Worm (Caenorhabditis elegans): ENCODE results near the gene nspg-11.

nspg-11 gene

ce11 chrIV:9336538-9337090 is 12.7 kb upstream of the nspg-11 start, which contains the start of gene T20D3.5:
T20D3.5 (plus strand) TSS chrIV:9337040.
- no peak for TF ChIP-seq pax-3 (tag; optimal IDR thresholded peaks at IDR 0.05)
- peak; percentile 13 for TF ChIP-seq rnt-1 (tag; optimal IDR thresholded peaks at IDR 0.05)
- TF ChIP-seq hpl-2 (GFP tag; optimal IDR thresholded peaks at IDR 0.05) = no peak
- TF ChIP-seq nhr-28 (tag; optimal IDR thresholded peaks at IDR 0.05) = no peak

ce11 chrIV:9335552-9336251 is 11.8 kb upstream of the nspg-11 start, which contains the start of the genes coa-4 and T20D3.14:
coa-4 (minus strand) TSS chrIV:9335602.
T20D3.14 (minus strand) TSS chrIV:9335909.
- TF ChIP-seq nhr-77 (tag; optimal IDR thresholded peaks at IDR 0.05) (peak; percentile 11), nhr-47 (tag; optimal IDR thresholded peaks at IDR 0.05) (peak; percentile 43), lin-39 (tag; optimal IDR thresholded peaks at IDR 0.05) (no peak), nhr-90 (tag; optimal IDR thresholded peaks at IDR 0.05; ENCODE audit: poor library complexity) (no peak), nhr-71 (tag; optimal IDR thresholded peaks at IDR 0.05) (peak; percentile 71), elt-2 (tag; optimal IDR thresholded peaks at IDR 0.05) (peak; percentile 17), ceh-63 (GFP tag; optimal IDR thresholded peaks at IDR 0.05) (no peak), lin-14 (GFP tag; optimal IDR thresholded peaks at IDR 0.05) (peak; percentile 75), C34B4.2 (tag; optimal IDR thresholded peaks at IDR 0.05) (no peak), unc-98 (GFP tag; IDR thresholded peaks at IDR 0.05) (no peak), lin-35 (GFP tag; optimal IDR thresholded peaks at IDR 0.05) (peak; percentile 41 to 64), dpl-1 (GFP tag; optimal IDR thresholded peaks at IDR 0.05) (peak in 2 of 3 experiments; percentile 17 to 48), C16A3.4 (tag; optimal IDR thresholded peaks at IDR 0.05) (peak; percentile 38), swsn-7 (tag; optimal IDR thresholded peaks at IDR 0.05) (peak; percentile 39), nhr-20 (tag; optimal IDR thresholded peaks at IDR 0.05) (peak; percentile 64), efl-1 (optimal IDR thresholded peaks at IDR 0.05) (peak; percentile 50 to 57), efl-1 (GFP tag; optimal IDR thresholded peaks at IDR 0.05 in 1 of 2) (peak; percentile 43 to 83), ceh-82 (tag; optimal IDR thresholded peaks at IDR 0.05) (peak in 2 of 3 experiments; percentile 6 to 26), snpc-4 (tag; optimal IDR thresholded peaks at IDR 0.05) (peak; percentile 1), lsy-2 (tag; optimal IDR thresholded peaks at IDR 0.05) (peak; percentile 53 to 58), sup-37 (GFP tag; optimal IDR thresholded peaks at IDR 0.05) (no peak), hlh-17 (GFP tag; optimal IDR thresholded peaks at IDR 0.05; ENCODE audit: borderline replicate concordance) (no peak), mep-1 (tag; optimal IDR thresholded peaks at IDR 0.05) (peak; percentile 41), aha-1 (tag; optimal IDR thresholded peaks at IDR 0.05) (no peak), ceh-90 (tag; optimal IDR thresholded peaks at IDR 0.05) (no peak), elt-3 (tag; optimal IDR thresholded peaks at IDR 0.05) (peak in 1 of 6 experiments; percentile 43), snu-23 (GFP tag; optimal IDR thresholded peaks at IDR 0.05) (peak; percentile 75), unc-130 (tag; optimal IDR thresholded peaks at IDR 0.05) (no peak), blmp-1 (tag; optimal IDR thresholded peaks at IDR 0.05) (peak; percentile 39), zip-4 (GFP tag; optimal IDR thresholded peaks at IDR 0.05) (no peak), mdl-1 (tag; optimal IDR thresholded peaks at IDR 0.05) (peak in 1 of 2 experiments; percentile 54), mef-2 (tag; optimal IDR thresholded peaks at IDR 0.05) (no peak), nhr-85 (tag) (peak; percentile 55), isw-1 (GFP tag; IDR thresholded peaks at IDR 0.05) (no peak), irx-1 (tag; optimal IDR thresholded peaks at IDR 0.05) (peak; percentile 9), xbp-1 (tag; optimal IDR thresholded peaks at IDR 0.05) (peak; percentile 48), skn-1 (tag; optimal IDR thresholded peaks at IDR 0.05) (no peak), efl-3 (GFP tag; optimal IDR thresholded peaks at IDR 0.05) (no peak), fos-1 (tag; optimal IDR thresholded peaks at IDR 0.05) (no peak), tbx-2 (tag; optimal IDR thresholded peaks at IDR 0.05) (peak; percentile 43), grh-1 (GFP tag; IDR thresholded peaks at IDR 0.05) (no peak), unc-62 (GFP tag; optimal IDR thresholded peaks at IDR 0.05) (no peak), nhr-12 (tag; optimal IDR thresholded peaks at IDR 0.05) (no peak), ceh-8 (GFP tag; optimal IDR thresholded peaks at IDR 0.05) (no peak), rnt-1 (tag; optimal IDR thresholded peaks at IDR 0.05) (peak; percentile 33), nhr-237 (tag; optimal IDR thresholded peaks at IDR 0.05) (no peak)
